Worm (Caenorhabditis elegans) whole organism, L4 larva: ENCODE results near the gene ZC116.5.
A peak's percentile ranks its signal among the peaks of the same experiment; 100 is the strongest.

Source experiments
- F49E8.2 ChIP-seq: sonication (generic microtip); optimal IDR thresholded peaks from 2 replicates; lab custom pipeline; 2016; ENCODE audit warnings: missing compliant biosample characterization, mild to moderate bottlenecking, missing genetic modification characterization, borderline replicate concordance
- R02D3.7 ChIP-seq: fragments of 150-350 bp; sonication (generic microtip); optimal IDR thresholded peaks from 3 replicates; lab custom pipeline; 2014; ENCODE audit warnings: missing biosample characterization, missing genetic modification characterization
- T20F7.1 ChIP-seq: fragments of 200-800 bp; sonication (Bioruptor generic); optimal IDR thresholded peaks from 2 replicates; lab custom pipeline; 2018; ENCODE audit warnings: mild to moderate bottlenecking, missing genetic modification characterization, missing compliant biosample characterization
- T26A8.4 ChIP-seq: fragments of 200-800 bp; sonication (Bioruptor generic); IDR thresholded peaks from 2 replicates; pipeline ENCODE4 v1.3.6; 2022; ENCODE audit warnings: missing genetic modification characterization, missing compliant biosample characterization
- Y48G9A.11 ChIP-seq: fragments of 200-800 bp; sonication (Bioruptor generic); IDR thresholded peaks from 2 replicates; pipeline ENCODE4 v1.3.6; 2022; ENCODE audit warnings: missing genetic modification reagents, missing genetic modification characterization, missing compliant biosample characterization
- Y5F2A.4 ChIP-seq: fragments of 200-800 bp; sonication (Bioruptor generic); optimal IDR thresholded peaks from 2 replicates; lab custom pipeline; 2018; ENCODE audit warnings: mild to moderate bottlenecking, missing genetic modification characterization, missing compliant biosample characterization
- Y75B8A.6 ChIP-seq: fragments of 200-800 bp; sonication (Bioruptor generic); IDR thresholded peaks from 2 replicates; pipeline ENCODE4 v1.3.6; 2022; ENCODE audit warnings: missing genetic modification reagents, missing genetic modification characterization, missing compliant biosample characterization
- aha-1 ChIP-seq: fragments of 150-350 bp; peaks from one replicate; lab custom pipeline; 2014; ENCODE audit warnings: missing biosample characterization, missing genetic modification characterization
- arid-1 ChIP-seq: fragments of 200-800 bp; sonication (Bioruptor generic); conservative IDR thresholded peaks from 2 replicates; pipeline ENCODE4 v1.3.6; 2022; ENCODE audit warnings: missing genetic modification reagents, missing genetic modification characterization, missing compliant biosample characterization
- ceh-20 ChIP-seq: fragments of 200-800 bp; sonication (Bioruptor generic); IDR thresholded peaks from 2 replicates; pipeline ENCODE4 v1.3.6; 2022; ENCODE audit warnings: missing genetic modification reagents, missing genetic modification characterization, missing compliant biosample characterization
- ceh-28 ChIP-seq: fragments of 150-350 bp; optimal IDR thresholded peaks from 2 replicates; lab custom pipeline; 2014; ENCODE audit warnings: missing biosample characterization, missing genetic modification reagents, missing genetic modification characterization
- ceh-44 ChIP-seq: fragments of 200-800 bp; sonication (Bioruptor generic); IDR thresholded peaks from 2 replicates; pipeline ENCODE4 v1.3.6; 2022; ENCODE audit warnings: missing genetic modification reagents, missing genetic modification characterization, missing compliant biosample characterization
- ceh-82 ChIP-seq: sonication (generic microtip); optimal IDR thresholded peaks from 2 replicates; lab custom pipeline; 2017; ENCODE audit warnings: missing biosample characterization, missing genetic modification characterization
- daf-16 ChIP-seq, 3 experiments: sonication (generic microtip); optimal IDR thresholded peaks; 2 replicates each; lab custom pipeline; 2016 to 2017; ENCODE audit warnings: missing genetic modification characterization in 3 of 3, missing genetic modification reagents in 3 of 3, mild to moderate bottlenecking in 2 of 3, missing compliant biosample characterization in 2 of 3, missing biosample characterization in 1 of 3, moderate library complexity in 1 of 3
- daf-19 ChIP-seq: fragments of 200-800 bp; sonication (Bioruptor generic); conservative IDR thresholded peaks from 2 replicates; pipeline ENCODE4 v1.3.6; 2022; ENCODE audit warnings: missing genetic modification characterization, missing compliant biosample characterization
- daf-8 ChIP-seq: fragments of 200-800 bp; sonication (Bioruptor generic); IDR thresholded peaks from 2 replicates; pipeline ENCODE4 v1.3.6; 2022; ENCODE audit warnings: missing genetic modification characterization, missing compliant biosample characterization
- dve-1 ChIP-seq: sonication (generic microtip); optimal IDR thresholded peaks from 2 replicates; lab custom pipeline; 2017; ENCODE audit warnings: antibody characterized with exemption, mild to moderate bottlenecking, missing genetic modification characterization, missing compliant biosample characterization; ENCODE audit not compliant: insufficient read depth
- egl-43 ChIP-seq: fragments of 200-800 bp; sonication (Bioruptor generic); IDR thresholded peaks from 2 replicates; pipeline ENCODE4 v1.3.6; 2022; ENCODE audit warnings: missing genetic modification reagents, missing genetic modification characterization, missing compliant biosample characterization
- fos-1 ChIP-seq: fragments of 150-350 bp; optimal IDR thresholded peaks from 2 replicates; lab custom pipeline; 2014; ENCODE audit warnings: missing biosample characterization, missing genetic modification characterization
- gei-8 ChIP-seq: fragments of 200-800 bp; sonication (Bioruptor generic); optimal IDR thresholded peaks from 2 replicates; lab custom pipeline; 2018; ENCODE audit warnings: mild to moderate bottlenecking, missing genetic modification characterization, missing compliant biosample characterization
- hlh-11 ChIP-seq: fragments of 200-800 bp; sonication (Bioruptor generic); optimal IDR thresholded peaks from 2 replicates; lab custom pipeline; 2018; ENCODE audit warnings: mild to moderate bottlenecking, missing genetic modification characterization, missing compliant biosample characterization
- hlh-30 ChIP-seq: sonication (generic microtip); optimal IDR thresholded peaks from 2 replicates; lab custom pipeline; 2017; ENCODE audit warnings: antibody characterized with exemption, mild to moderate bottlenecking, missing genetic modification characterization, missing compliant biosample characterization; ENCODE audit not compliant: insufficient read depth
- hmg-1.1 ChIP-seq: fragments of 200-800 bp; sonication (Bioruptor generic); IDR thresholded peaks from 2 replicates; pipeline ENCODE4 v1.3.6; 2022; ENCODE audit warnings: missing genetic modification reagents, missing genetic modification characterization, missing compliant biosample characterization
- lim-7 ChIP-seq: fragments of 200-800 bp; sonication (Bioruptor generic); IDR thresholded peaks from 2 replicates; pipeline ENCODE4 v1.3.6; 2022; ENCODE audit warnings: missing genetic modification characterization, missing compliant biosample characterization
- lin-13 ChIP-seq: fragments of 150-350 bp; optimal IDR thresholded peaks from 2 replicates; lab custom pipeline; 2014; ENCODE audit warnings: missing biosample characterization, missing genetic modification reagents, missing genetic modification characterization
- mdl-1 ChIP-seq, 2 experiments: fragments of 150-350 bp in 1 of 2; sonication (generic microtip) in 1 of 2; optimal IDR thresholded peaks; 2 replicates each; lab custom pipeline; 2014 to 2017; ENCODE audit warnings: missing biosample characterization in 2 of 2, missing genetic modification characterization in 2 of 2
- mdt-29 ChIP-seq: fragments of 200-800 bp; sonication (Bioruptor generic); IDR thresholded peaks from 2 replicates; pipeline ENCODE4 v1.3.6; 2022; ENCODE audit warnings: missing genetic modification reagents, missing genetic modification characterization, missing compliant biosample characterization
- mep-1 ChIP-seq: fragments of 150-350 bp; sonication (generic microtip); optimal IDR thresholded peaks from 3 replicates; lab custom pipeline; 2014; ENCODE audit warnings: missing biosample characterization, missing genetic modification characterization
- mes-2 ChIP-seq: sonication (generic microtip); optimal IDR thresholded peaks from 2 replicates; lab custom pipeline; 2016; ENCODE audit warnings: missing genotype, mild to moderate bottlenecking, missing genetic modification characterization, missing compliant biosample characterization; ENCODE audit not compliant: poor library complexity, severe bottlenecking
- mxl-2 ChIP-seq: fragments of 200-800 bp; sonication (Bioruptor generic); conservative IDR thresholded peaks from 2 replicates; pipeline ENCODE4 v1.3.6; 2022; ENCODE audit warnings: missing genetic modification reagents, missing genetic modification characterization, missing compliant biosample characterization
- mxl-3 ChIP-seq: fragments of 200-800 bp; sonication (Bioruptor generic); optimal IDR thresholded peaks from 2 replicates; lab custom pipeline; 2018; ENCODE audit warnings: mild to moderate bottlenecking, missing genetic modification characterization, missing compliant biosample characterization
- nhr-111 ChIP-seq: fragments of 200-800 bp; sonication (Bioruptor generic); optimal IDR thresholded peaks from 2 replicates; lab custom pipeline; 2018; ENCODE audit warnings: mild to moderate bottlenecking, missing genetic modification characterization, missing compliant biosample characterization
- nhr-25 ChIP-seq: sonication (generic microtip); optimal IDR thresholded peaks from 2 replicates; lab custom pipeline; 2017; ENCODE audit warnings: missing genetic modification characterization, mild to moderate bottlenecking, missing compliant biosample characterization, antibody characterized with exemption, moderate library complexity, borderline replicate concordance; ENCODE audit not compliant: insufficient read depth
- nhr-28 ChIP-seq: fragments of 150-350 bp; optimal IDR thresholded peaks from 2 replicates; lab custom pipeline; 2014; ENCODE audit warnings: missing biosample characterization, missing genetic modification characterization
- nhr-41 ChIP-seq: fragments of 200-800 bp; sonication (Bioruptor generic); IDR thresholded peaks from 2 replicates; pipeline ENCODE4 v1.3.6; 2022; ENCODE audit warnings: missing genetic modification reagents, missing genetic modification characterization, missing compliant biosample characterization
- nhr-42 ChIP-seq: fragments of 200-800 bp; sonication (Bioruptor generic); IDR thresholded peaks from 2 replicates; pipeline ENCODE4 v1.3.6; 2022; ENCODE audit warnings: missing genetic modification characterization, missing compliant biosample characterization
- nhr-48 ChIP-seq: sonication (generic microtip); optimal IDR thresholded peaks from 2 replicates; lab custom pipeline; 2016; ENCODE audit warnings: mild to moderate bottlenecking, missing genetic modification characterization, missing compliant biosample characterization
- nhr-6 ChIP-seq: fragments of 150-350 bp; optimal IDR thresholded peaks from 2 replicates; lab custom pipeline; 2014; ENCODE audit warnings: missing biosample characterization, missing genetic modification characterization
- nhr-76 ChIP-seq: fragments of 150-350 bp; optimal IDR thresholded peaks from 2 replicates; lab custom pipeline; 2014; ENCODE audit warnings: missing biosample characterization, missing genetic modification characterization
- pha-4 ChIP-seq, 2 experiments: fragments of 150-350 bp in 1 of 2; fragments of 200-800 bp in 1 of 2; sonication (Bioruptor generic) in 1 of 2; IDR thresholded peaks in 1 of 2; optimal IDR thresholded peaks in 1 of 2; 2 replicates each; pipeline versions ENCODE4 v1.3.6 to Lab custom; 2014 to 2022; ENCODE audit warnings: missing genetic modification characterization in 2 of 2, missing genetic modification reagents in 2 of 2, missing biosample characterization in 1 of 2, missing compliant biosample characterization in 1 of 2
- sdz-12 ChIP-seq: fragments of 200-800 bp; sonication (Bioruptor generic); optimal IDR thresholded peaks from 2 replicates; lab custom pipeline; 2018; ENCODE audit warnings: mild to moderate bottlenecking, missing genetic modification characterization, missing compliant biosample characterization
- set-16 ChIP-seq: fragments of 200-800 bp; sonication (Bioruptor generic); IDR thresholded peaks from 2 replicates; pipeline ENCODE4 v1.3.6; 2022; ENCODE audit warnings: missing genetic modification reagents, missing genetic modification characterization, missing compliant biosample characterization
- snpc-1.2 ChIP-seq: fragments of 200-800 bp; sonication (Bioruptor generic); IDR thresholded peaks from 2 replicates; pipeline ENCODE4 v1.3.6; 2022; ENCODE audit warnings: missing genetic modification reagents, missing genetic modification characterization, missing compliant biosample characterization
- spr-3 ChIP-seq: fragments of 200-800 bp; sonication (Bioruptor generic); optimal IDR thresholded peaks from 2 replicates; lab custom pipeline; 2018; ENCODE audit warnings: mild to moderate bottlenecking, missing genetic modification characterization, missing compliant biosample characterization
- tag-97 ChIP-seq: fragments of 200-800 bp; sonication (Bioruptor generic); IDR thresholded peaks from 2 replicates; pipeline ENCODE4 v1.3.6; 2022; ENCODE audit warnings: missing genetic modification characterization, missing compliant biosample characterization
- unc-130 ChIP-seq: sonication (generic microtip); optimal IDR thresholded peaks from 2 replicates; lab custom pipeline; 2016; ENCODE audit warnings: missing genetic modification reagents, missing genetic modification characterization, missing compliant biosample characterization
- unc-39 ChIP-seq: sonication (generic microtip); optimal IDR thresholded peaks from 2 replicates; lab custom pipeline; 2017; ENCODE audit warnings: missing biosample characterization, missing genetic modification characterization
- unc-62 ChIP-seq, 3 experiments: fragments of 150-350 bp in 1 of 3; sonication (generic microtip); optimal IDR thresholded peaks in 2 of 3; peaks in 1 of 3; 1 replicate in 1 of 3; 2 replicates in 2 of 3; lab custom pipeline; 2014 to 2017; ENCODE audit warnings: missing biosample characterization in 3 of 3, missing genetic modification characterization in 3 of 3, missing genetic modification reagents in 3 of 3, missing genotype in 1 of 3
- zag-1 ChIP-seq: fragments of 150-350 bp; optimal IDR thresholded peaks from 2 replicates; lab custom pipeline; 2014; ENCODE audit warnings: missing biosample characterization, missing genetic modification characterization

Gene ZC116.5

DNA sequence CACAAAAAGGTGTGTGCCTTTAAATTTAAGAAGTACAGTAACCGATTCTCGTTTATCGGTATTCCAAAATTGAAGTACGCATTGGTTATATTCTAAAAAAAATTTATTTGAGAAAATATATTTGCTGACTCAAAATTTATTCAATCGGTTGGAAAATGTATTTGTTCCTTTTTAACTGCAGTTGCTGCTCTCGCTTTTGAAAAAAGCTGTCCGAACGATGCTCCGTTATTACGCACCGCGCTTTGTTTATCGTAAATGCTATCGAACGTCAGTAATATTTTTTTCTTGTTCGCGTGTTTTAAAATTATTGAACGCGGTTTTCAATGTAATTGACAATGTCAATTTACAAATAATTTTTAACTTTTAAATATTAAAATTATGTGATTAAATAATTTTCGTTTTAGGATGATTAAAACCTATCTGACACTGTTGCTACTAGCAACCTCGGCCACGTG is 48.4 kb downstream of the ZC116.5 start, which contains the start of gene sel-1:
sel-1 (plus strand) TSS at position 405 of the 455 bp plus-strand sequence.
- TF ChIP-seq Y48G9A.11 (GFP tag; lab: Robert Waterston, UW): peak; percentile 94
- no peak for TF ChIP-seq daf-19 (GFP tag; lab: Robert Waterston, UW)
- no peak for TF ChIP-seq set-16 (GFP tag; lab: Robert Waterston, UW)
- peak; percentile 15 for TF ChIP-seq aha-1
- no peak for TF ChIP-seq unc-62 (GFP tag; optimal IDR thresholded peaks at IDR 0.05 in 1 of 2; lab: Kevin White, UChicago)
- TF ChIP-seq unc-62 (tag; optimal IDR thresholded peaks at IDR 0.05; lab: Kevin White, UChicago): no peak
- TF ChIP-seq gei-8 (GFP tag; lab: Kevin White, UChicago): no peak
- no peak for TF ChIP-seq nhr-76 (tag; lab: Kevin White, UChicago)
- TF ChIP-seq egl-43 (GFP tag; lab: Robert Waterston, UW): no peak
- no peak for TF ChIP-seq hlh-30 (tag; lab: Kevin White, UChicago)
- no peak for TF ChIP-seq lin-13 (GFP tag; lab: Kevin White, UChicago)
- peak; percentile 26 for TF ChIP-seq R02D3.7 (tag; lab: Kevin White, UChicago)
- no peak for TF ChIP-seq arid-1 (GFP tag; lab: Robert Waterston, UW)
- TF ChIP-seq ceh-20 (GFP tag; lab: Robert Waterston, UW): no peak
- TF ChIP-seq nhr-28: no peak
- no peak for TF ChIP-seq nhr-42 (GFP tag; lab: Robert Waterston, UW)
- no peak for TF ChIP-seq sdz-12 (GFP tag; lab: Kevin White, UChicago)
- no peak for TF ChIP-seq spr-3 (GFP tag; lab: Kevin White, UChicago)
- TF ChIP-seq lim-7 (GFP tag; lab: Robert Waterston, UW): no peak
- TF ChIP-seq ceh-44: no peak
- TF ChIP-seq dve-1 (tag; lab: Kevin White, UChicago): no peak
- no peak for TF ChIP-seq F49E8.2 (tag; lab: Kevin White, UChicago)
- no peak for TF ChIP-seq nhr-48 (tag; lab: Kevin White, UChicago)
- no peak for TF ChIP-seq snpc-1.2
- TF ChIP-seq hlh-11 (tag; lab: Kevin White, UChicago): no peak
- peak; percentile 48 for TF ChIP-seq mes-2 (tag; lab: Kevin White, UChicago)
- TF ChIP-seq daf-8 (GFP tag; lab: Robert Waterston, UW): no peak
- no peak for TF ChIP-seq ceh-28 (tag; lab: Kevin White, UChicago)
- no peak for TF ChIP-seq daf-16 (GFP tag; optimal IDR thresholded peaks at IDR 0.05; lab: Kevin White, UChicago)
- TF ChIP-seq daf-16 (tag; optimal IDR thresholded peaks at IDR 0.05; lab: Kevin White, UChicago): no peak
- no peak for TF ChIP-seq unc-130 (GFP tag; lab: Kevin White, UChicago)
- TF ChIP-seq Y75B8A.6 (GFP tag; lab: Robert Waterston, UW): no peak
- TF ChIP-seq pha-4 (GFP tag; IDR thresholded peaks at IDR 0.05; lab: Robert Waterston, UW): no peak
- TF ChIP-seq pha-4 (tag; optimal IDR thresholded peaks at IDR 0.05; lab: Kevin White, UChicago): no peak
- no peak for TF ChIP-seq nhr-41 (GFP tag; lab: Robert Waterston, UW)
- no peak for TF ChIP-seq nhr-25
- no peak for TF ChIP-seq tag-97 (GFP tag; lab: Robert Waterston, UW)
- no peak for TF ChIP-seq zag-1 (tag; lab: Kevin White, UChicago)
- TF ChIP-seq ceh-82 (tag; lab: Kevin White, UChicago): no peak
- TF ChIP-seq mxl-2 (GFP tag; lab: Robert Waterston, UW): no peak
- TF ChIP-seq mxl-3: no peak
- no peak for TF ChIP-seq fos-1 (tag; lab: Kevin White, UChicago)
- no peak for TF ChIP-seq unc-39 (tag; lab: Kevin White, UChicago)
- no peak for TF ChIP-seq nhr-111 (GFP tag; lab: Kevin White, UChicago)
- TF ChIP-seq mep-1 (tag; lab: Kevin White, UChicago): no peak
- TF ChIP-seq mdt-29 (GFP tag; lab: Robert Waterston, UW): no peak
- no peak for TF ChIP-seq T26A8.4 (GFP tag; lab: Robert Waterston, UW)
- no peak for TF ChIP-seq hmg-1.1 (GFP tag; lab: Robert Waterston, UW)
- peak; percentile 95 for TF ChIP-seq T20F7.1
- TF ChIP-seq Y5F2A.4 (GFP tag; lab: Kevin White, UChicago): no peak
- no peak for TF ChIP-seq mdl-1 (tag; optimal IDR thresholded peaks at IDR 0.05; lab: Kevin White, UChicago)
- TF ChIP-seq nhr-6: peak; percentile 30
